Worm (Caenorhabditis elegans): ENCODE measurements around the gene T10F2.2.

DNA sequence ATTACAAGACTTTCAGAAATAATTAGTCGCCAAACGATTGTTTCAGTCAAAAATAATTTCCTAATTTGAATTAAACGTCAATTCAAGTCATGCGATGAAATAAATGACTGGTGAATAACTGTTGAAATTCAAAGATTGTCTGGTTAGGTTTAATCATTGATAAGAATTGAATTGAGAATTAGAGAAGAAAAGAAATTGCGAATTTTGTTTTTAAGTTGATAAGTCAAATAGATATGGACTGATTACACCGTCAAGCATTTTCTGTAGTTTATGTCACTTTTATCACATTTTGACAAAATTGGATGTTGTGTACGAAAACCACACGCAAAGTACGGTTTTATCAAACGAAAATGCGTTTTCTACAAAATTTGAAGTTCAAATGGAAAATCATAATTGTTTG, 36.2 kb upstream of the T10F2.2 start:
- TF ChIP-seq snpc-4 (tag; optimal IDR thresholded peaks at IDR 0.05): no peak
- no peak for TF ChIP-seq egl-27 (tag; optimal IDR thresholded peaks at IDR 0.05)
- TF ChIP-seq lsy-2 (tag; optimal IDR thresholded peaks at IDR 0.05): peak in 1 of 2 experiments; percentile 28
- TF ChIP-seq alr-1 (tag; optimal IDR thresholded peaks at IDR 0.05): no peak
- no peak for TF ChIP-seq nhr-11 (tag; optimal IDR thresholded peaks at IDR 0.05)
- no peak for TF ChIP-seq ama-1 (optimal IDR thresholded peaks at IDR 0.05)
- no peak for TF ChIP-seq nhr-237 (tag; optimal IDR thresholded peaks at IDR 0.05)
- TF ChIP-seq lin-11 (tag; optimal IDR thresholded peaks at IDR 0.05): no peak
- no peak for TF ChIP-seq unc-62 (GFP tag; optimal IDR thresholded peaks at IDR 0.05)
- TF ChIP-seq unc-39 (tag; optimal IDR thresholded peaks at IDR 0.05): no peak
- peak; percentile 30 for TF ChIP-seq nhr-129 (tag; optimal IDR thresholded peaks at IDR 0.05)
- TF ChIP-seq nhr-25 (tag; optimal IDR thresholded peaks at IDR 0.05): peak; percentile 53
- TF ChIP-seq gmeb-1 (tag; optimal IDR thresholded peaks at IDR 0.05): peak; percentile 58

Measured in whole organism, L2 larva.